Fruit fly (Drosophila melanogaster) whole organism, embryonic: ENCODE results near the gene Vav.

Experiments
- Adf1 ChIP-seq: fragments of 200-800 bp; sonication (Bioruptor generic); IDR thresholded peaks from 2 replicates; pipeline ENCODE4 v1.3.6; 2022; ENCODE audit warnings: missing biosample characterization, missing genetic modification characterization
- Atf-2 ChIP-seq: fragments of 200-800 bp; sonication (Bioruptor generic); optimal IDR thresholded peaks from 2 replicates; lab custom pipeline; 2016; ENCODE audit warnings: missing biosample characterization, missing genetic modification characterization
- CG11093 ChIP-seq: fragments of 200-800 bp; sonication (Bioruptor generic); IDR thresholded peaks from 3 replicates; pipeline ENCODE4 v1.3.6; 2022; ENCODE audit warnings: missing biosample characterization, missing genetic modification characterization
- CG11695 ChIP-seq: fragments of 200-800 bp; sonication (Bioruptor generic); IDR thresholded peaks from 3 replicates; pipeline ENCODE4 v1.3.6; 2022; ENCODE audit warnings: missing biosample characterization, missing genetic modification characterization
- CG1233 ChIP-seq: fragments of 200-800 bp; sonication (Bioruptor generic); optimal IDR thresholded peaks from 4 replicates; lab custom pipeline; 2018; ENCODE audit warnings: missing biosample characterization, mild to moderate bottlenecking, missing genetic modification characterization
- CG12659 ChIP-seq: fragments of 200-800 bp; sonication (Bioruptor generic); optimal IDR thresholded peaks from 3 replicates; lab custom pipeline; 2017; ENCODE audit warnings: mild to moderate bottlenecking, missing biosample characterization, missing genetic modification reagents, missing genetic modification characterization
- CG13624 ChIP-seq: fragments of 200-800 bp; sonication (Bioruptor generic); optimal IDR thresholded peaks from 2 replicates; lab custom pipeline; 2016; ENCODE audit warnings: missing biosample characterization, missing genetic modification characterization
- CG15696 ChIP-seq: fragments of 200-800 bp; sonication (Bioruptor generic); optimal IDR thresholded peaks from 2 replicates; lab custom pipeline; 2019; ENCODE audit warnings: missing biosample characterization, mild to moderate bottlenecking, missing genetic modification characterization, moderate library complexity
- CG17385 ChIP-seq: fragments of 200-800 bp; sonication (Bioruptor generic); optimal IDR thresholded peaks from 3 replicates; lab custom pipeline; 2018; ENCODE audit warnings: missing biosample characterization, mild to moderate bottlenecking, missing genetic modification characterization
- CG17829 ChIP-seq: fragments of 200-800 bp; optimal IDR thresholded peaks from 2 replicates; lab custom pipeline; 2019; ENCODE audit warnings: missing biosample characterization, mild to moderate bottlenecking, missing genetic modification characterization, moderate library complexity
- CG17912 ChIP-seq: fragments of 200-800 bp; sonication (Bioruptor generic); optimal IDR thresholded peaks from 2 replicates; lab custom pipeline; 2018; ENCODE audit warnings: missing biosample characterization, mild to moderate bottlenecking, missing genetic modification characterization
- CG2678 ChIP-seq: fragments of 200-800 bp; sonication (Bioruptor generic); optimal IDR thresholded peaks from 3 replicates; lab custom pipeline; 2019; ENCODE audit warnings: missing biosample characterization, mild to moderate bottlenecking, missing genetic modification characterization, moderate library complexity
- CG2712 ChIP-seq: fragments of 200-800 bp; optimal IDR thresholded peaks from 3 replicates; lab custom pipeline; 2019; ENCODE audit warnings: missing biosample characterization, mild to moderate bottlenecking, missing genetic modification characterization, moderate library complexity
- CG2889 ChIP-seq: fragments of 200-800 bp; sonication (Bioruptor generic); IDR thresholded peaks from 3 replicates; pipeline ENCODE4 v1.3.6; 2022; ENCODE audit warnings: missing biosample characterization, missing genetic modification characterization
- CG33213 ChIP-seq: fragments of 200-800 bp; sonication (Bioruptor generic); optimal IDR thresholded peaks from 3 replicates; lab custom pipeline; 2016; ENCODE audit warnings: missing biosample characterization, missing genetic modification characterization
- CG3407 ChIP-seq: fragments of 200-800 bp; sonication (Bioruptor generic); optimal IDR thresholded peaks from 2 replicates; lab custom pipeline; 2018; ENCODE audit warnings: missing biosample characterization, mild to moderate bottlenecking, missing genetic modification characterization
- CG4617 ChIP-seq: fragments of 200-800 bp; sonication (Bioruptor generic); optimal IDR thresholded peaks from 3 replicates; lab custom pipeline; 2016; ENCODE audit warnings: missing biosample characterization, missing genetic modification characterization, borderline replicate concordance
- CG5245 ChIP-seq: fragments of 200-800 bp; sonication (Bioruptor generic); optimal IDR thresholded peaks from 3 replicates; lab custom pipeline; 2016; ENCODE audit warnings: missing biosample characterization, missing genetic modification characterization
- CG6654 ChIP-seq: fragments of 200-800 bp; sonication (Bioruptor generic); optimal IDR thresholded peaks from 2 replicates; lab custom pipeline; 2017; ENCODE audit warnings: missing biosample characterization, mild to moderate bottlenecking, missing genetic modification characterization
- CG7357 ChIP-seq: fragments of 200-800 bp; sonication (Bioruptor generic); IDR thresholded peaks from 3 replicates; pipeline ENCODE4 v1.3.6; 2022; ENCODE audit warnings: missing biosample characterization, missing genetic modification characterization
- D19A ChIP-seq: fragments of 200-800 bp; optimal IDR thresholded peaks from 3 replicates; lab custom pipeline; 2019; ENCODE audit warnings: missing biosample characterization, mild to moderate bottlenecking, missing genetic modification characterization, moderate library complexity
- Doc3 ChIP-seq: fragments of 200-800 bp; sonication (Bioruptor generic); IDR thresholded peaks from 3 replicates; pipeline ENCODE4 v1.3.6; 2022; ENCODE audit warnings: missing biosample characterization, missing genetic modification characterization; ENCODE audit not compliant: partially characterized antibody
- Dp ChIP-seq: fragments of 200-800 bp; sonication (Bioruptor generic); optimal IDR thresholded peaks from 2 replicates; lab custom pipeline; 2018; ENCODE audit warnings: missing biosample characterization, mild to moderate bottlenecking, missing genetic modification characterization, moderate library complexity
- GATAe ChIP-seq: fragments of 200-800 bp; sonication (Bioruptor generic); conservative IDR thresholded peaks from 2 replicates; pipeline ENCODE4 v1.3.6; 2022; ENCODE audit warnings: missing biosample characterization, missing genetic modification characterization
- Hey ChIP-seq: fragments of 200-800 bp; sonication (Bioruptor generic); optimal IDR thresholded peaks from 3 replicates; lab custom pipeline; 2018; ENCODE audit warnings: missing biosample characterization, mild to moderate bottlenecking, missing genetic modification characterization
- HmgD ChIP-seq: fragments of 200-800 bp; sonication (Bioruptor generic); optimal IDR thresholded peaks from 3 replicates; lab custom pipeline; 2016; ENCODE audit warnings: missing biosample characterization, missing genetic modification characterization
- MBD-R2 ChIP-seq: fragments of 200-800 bp; sonication (Bioruptor generic); IDR thresholded peaks from 2 replicates; pipeline ENCODE4 v1.3.6; 2022; ENCODE audit warnings: missing biosample characterization, missing genetic modification characterization
- MESR4 ChIP-seq: fragments of 200-800 bp; sonication (Bioruptor generic); optimal IDR thresholded peaks from 2 replicates; lab custom pipeline; 2018; ENCODE audit warnings: missing biosample characterization, mild to moderate bottlenecking, missing genetic modification characterization, moderate library complexity
- NC2β ChIP-seq: fragments of 200-800 bp; sonication (Bioruptor generic); optimal IDR thresholded peaks from 2 replicates; lab custom pipeline; 2016; ENCODE audit warnings: missing biosample characterization, missing genetic modification characterization
- Ptx1 ChIP-seq: fragments of 200-800 bp; sonication (Bioruptor generic); IDR thresholded peaks from 2 replicates; pipeline ENCODE4 v1.3.6; 2022; ENCODE audit warnings: missing biosample characterization, missing genetic modification characterization
- Scr ChIP-seq: fragments of 200-800 bp; sonication (Bioruptor generic); IDR thresholded peaks from 2 replicates; pipeline ENCODE4 v1.3.6; 2022; ENCODE audit warnings: missing biosample characterization, missing genetic modification characterization; ENCODE audit not compliant: partially characterized antibody
- Side ChIP-seq: fragments of 200-800 bp; sonication (Bioruptor generic); optimal IDR thresholded peaks from 2 replicates; lab custom pipeline; 2016; ENCODE audit warnings: missing biosample characterization, missing genetic modification characterization
- Sox102F ChIP-seq: fragments of 200-800 bp; sonication (Bioruptor generic); optimal IDR thresholded peaks from 2 replicates; lab custom pipeline; 2018; ENCODE audit warnings: missing biosample characterization, mild to moderate bottlenecking, missing genetic modification characterization, moderate library complexity
- ac ChIP-seq: fragments of 200-800 bp; sonication (Bioruptor generic); optimal IDR thresholded peaks from 3 replicates; lab custom pipeline; 2017; ENCODE audit warnings: missing biosample characterization, mild to moderate bottlenecking, missing genetic modification characterization
- bab2 ChIP-seq: fragments of 200-800 bp; sonication (Bioruptor generic); optimal IDR thresholded peaks from 2 replicates; lab custom pipeline; 2016; ENCODE audit warnings: missing biosample characterization, missing genetic modification characterization
- bsh ChIP-seq, 2 experiments: fragments of 200-800 bp; sonication (Bioruptor generic); optimal IDR thresholded peaks; 2 replicates each; lab custom pipeline; 2017 to 2018; ENCODE audit warnings: mild to moderate bottlenecking in 2 of 2, missing biosample characterization in 2 of 2, missing genetic modification characterization in 2 of 2, moderate library complexity in 1 of 2
- corto ChIP-seq: fragments of 200-800 bp; sonication (Bioruptor generic); optimal IDR thresholded peaks from 2 replicates; lab custom pipeline; 2016; ENCODE audit warnings: missing biosample characterization, mild to moderate bottlenecking, missing genetic modification characterization, moderate library complexity
- danr ChIP-seq: fragments of 200-800 bp; sonication (Bioruptor generic); IDR thresholded peaks from 2 replicates; pipeline ENCODE4 v1.3.6; 2022; ENCODE audit warnings: missing biosample characterization, missing genetic modification characterization
- dimm ChIP-seq: fragments of 200-800 bp; sonication (Bioruptor generic); IDR thresholded peaks from 2 replicates; pipeline ENCODE4 v1.3.6; 2022; ENCODE audit warnings: missing biosample characterization, missing genetic modification characterization
- dysf ChIP-seq: fragments of 200-800 bp; sonication (Bioruptor generic); IDR thresholded peaks from 3 replicates; pipeline ENCODE4 v1.3.6; 2022; ENCODE audit warnings: missing biosample characterization, missing genetic modification characterization
- eve ChIP-seq, 2 experiments: fragments of >200 bp; optimal IDR thresholded peaks; 2 replicates each; lab custom pipeline; 2017; ENCODE audit warnings: missing biosample characterization in 2 of 2, missing genetic modification characterization in 2 of 2
- fd64A ChIP-seq: fragments of 200-800 bp; sonication (Bioruptor generic); optimal IDR thresholded peaks from 3 replicates; lab custom pipeline; 2018; ENCODE audit warnings: missing biosample characterization, mild to moderate bottlenecking, missing genetic modification characterization
- ftz-f1 ChIP-seq: fragments of 200-800 bp; sonication (Bioruptor generic); optimal IDR thresholded peaks from 2 replicates; lab custom pipeline; 2016; ENCODE audit warnings: missing biosample characterization, missing genetic modification characterization
- kni ChIP-seq: fragments of 200-800 bp; sonication (Bioruptor generic); optimal IDR thresholded peaks from 3 replicates; lab custom pipeline; 2017; ENCODE audit warnings: mild to moderate bottlenecking, missing biosample characterization, missing genetic modification reagents, missing genetic modification characterization
- nerfin-1 ChIP-seq: fragments of 200-800 bp; sonication (Bioruptor generic); optimal IDR thresholded peaks from 3 replicates; lab custom pipeline; 2019; ENCODE audit warnings: missing biosample characterization, mild to moderate bottlenecking, missing genetic modification characterization, moderate library complexity
- onecut ChIP-seq: fragments of 200-800 bp; sonication (Bioruptor generic); IDR thresholded peaks from 2 replicates; pipeline ENCODE4 v1.3.6; 2022; ENCODE audit warnings: missing biosample characterization, missing genetic modification characterization
- pum ChIP-seq: fragments of 200-800 bp; sonication (Bioruptor generic); optimal IDR thresholded peaks from 2 replicates; lab custom pipeline; 2016; ENCODE audit warnings: missing biosample characterization, missing genetic modification characterization
- stc ChIP-seq: fragments of 200-800 bp; sonication (Bioruptor generic); IDR thresholded peaks from 2 replicates; pipeline ENCODE4 v1.3.6; 2022; ENCODE audit warnings: missing biosample characterization, missing genetic modification characterization
- tgo ChIP-seq: fragments of 200-800 bp; sonication (Bioruptor generic); IDR thresholded peaks from 3 replicates; pipeline ENCODE4 v1.3.6; 2022; ENCODE audit warnings: missing biosample characterization, missing genetic modification characterization
- trem ChIP-seq: fragments of 200-800 bp; optimal IDR thresholded peaks from 3 replicates; lab custom pipeline; 2019; ENCODE audit warnings: missing biosample characterization, mild to moderate bottlenecking, missing genetic modification characterization, moderate library complexity

The Vav gene

DNA sequence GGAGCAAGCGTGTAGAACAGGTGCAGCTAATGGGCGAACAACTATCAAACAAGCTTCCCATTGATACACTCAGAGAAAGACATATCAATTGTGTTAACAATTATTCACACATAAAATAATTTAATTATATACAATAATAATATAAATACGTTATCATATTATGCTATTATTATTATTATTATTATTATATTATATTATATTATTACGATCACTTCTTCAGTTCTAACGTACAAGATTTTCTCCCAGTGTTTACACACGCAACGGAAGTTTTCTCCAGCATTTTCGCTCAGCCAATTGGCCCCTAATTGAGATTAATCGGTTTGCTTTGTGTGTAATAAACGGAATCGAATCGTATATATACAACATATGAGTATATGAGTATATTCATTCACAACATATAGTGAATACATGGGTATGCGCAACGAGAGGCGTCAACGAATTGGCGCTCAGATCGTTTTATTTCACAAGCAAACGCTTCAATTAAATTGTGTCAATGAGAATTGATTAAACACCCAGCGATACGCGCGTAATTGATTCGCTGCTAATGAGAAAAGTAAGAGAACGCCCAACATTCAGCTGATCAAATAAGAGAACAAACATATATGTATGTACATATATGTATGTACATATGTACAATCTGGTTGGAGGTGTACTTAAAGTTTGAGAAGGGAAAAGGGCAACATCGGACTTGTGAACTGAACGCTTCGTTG, 55.6 kb downstream of the Vav start (continued):
- no peak for TF ChIP-seq CG7357 (GFP tag; lab: Robert Waterston, UW)
- no peak for TF ChIP-seq corto
- peak; percentile 22 for TF ChIP-seq CG6654 (GFP tag; lab: Kevin White, UChicago)
- no peak for TF ChIP-seq Side (GFP tag; lab: Kevin White, UChicago)
- TF ChIP-seq ac (GFP tag; lab: Kevin White, UChicago) = no peak
- peak; percentile 63; the same call in 2 of the 3 replicates for TF ChIP-seq dysf (GFP tag; lab: Robert Waterston, UW)
- no peak for TF ChIP-seq HmgD (GFP tag; lab: Kevin White, UChicago)
- no peak for TF ChIP-seq Doc3 (GFP tag; lab: Robert Waterston, UW)
- TF ChIP-seq onecut (GFP tag; lab: Robert Waterston, UW) = no peak
- TF ChIP-seq CG5245 (GFP tag; lab: Kevin White, UChicago) = no peak
- no peak for TF ChIP-seq dimm
- peak; percentile 58 for TF ChIP-seq CG12659 (GFP tag; lab: Kevin White, UChicago)
- 0 out of 3 replicates have a peak, but pooled peaks have one; percentile 26 for TF ChIP-seq CG2889 (GFP tag; lab: Robert Waterston, UW)
- peak; percentile 75 for TF ChIP-seq Sox102F (GFP tag; lab: Kevin White, UChicago)
- TF ChIP-seq MESR4 (GFP tag; lab: Kevin White, UChicago) = no peak
- TF ChIP-seq Adf1 = no peak; the same call in 1 of the 2 replicates
- TF ChIP-seq CG13624 (GFP tag; lab: Kevin White, UChicago) = no peak
- peak; percentile 81 for TF ChIP-seq CG2678 (tag; lab: Kevin White, UChicago)
- no peak for TF ChIP-seq Atf-2 (GFP tag; lab: Kevin White, UChicago)
- TF ChIP-seq CG3407 (GFP tag; lab: Kevin White, UChicago) = no peak
- peak in 1 of 2 experiments; percentile 69 for TF ChIP-seq bsh (GFP tag; optimal IDR thresholded peaks at IDR 0.05; lab: Kevin White, UChicago)
- TF ChIP-seq CG11695 (GFP tag; lab: Robert Waterston, UW) = no peak; the same call in 2 of the 3 replicates
- no peak for TF ChIP-seq kni (GFP tag; lab: Kevin White, UChicago)
- peak; percentile 39 for TF ChIP-seq trem (tag; lab: Kevin White, UChicago)
- TF ChIP-seq stc (GFP tag; lab: Robert Waterston, UW) = peak; percentile 39; the same call in 1 of the 2 replicates
- peak; percentile 65 for TF ChIP-seq Ptx1 (GFP tag; lab: Robert Waterston, UW)
- TF ChIP-seq CG4617 (GFP tag; lab: Kevin White, UChicago) = no peak
- no peak for TF ChIP-seq Hey (tag; lab: Kevin White, UChicago)
- TF ChIP-seq pum (GFP tag; lab: Kevin White, UChicago) = no peak
- no peak for TF ChIP-seq Scr (GFP tag; lab: Robert Waterston, UW)
- peak; percentile 53 for TF ChIP-seq CG15696 (tag; lab: Kevin White, UChicago)
- no peak for TF ChIP-seq CG11093 (GFP tag; lab: Robert Waterston, UW)
- TF ChIP-seq tgo = peak; percentile 69
- no peak for TF ChIP-seq bab2 (GFP tag; lab: Kevin White, UChicago)
- no peak for TF ChIP-seq Dp
- no peak for TF ChIP-seq fd64A (GFP tag; lab: Kevin White, UChicago)
- TF ChIP-seq CG1233 (GFP tag; lab: Kevin White, UChicago) = peak; percentile 29
- TF ChIP-seq CG17912 (GFP tag; lab: Kevin White, UChicago) = no peak
- TF ChIP-seq CG17829 = peak; percentile 76
- no peak for TF ChIP-seq MBD-R2 (GFP tag; lab: Robert Waterston, UW)
- TF ChIP-seq nerfin-1 (tag; lab: Kevin White, UChicago) = peak; percentile 17
- no peak for TF ChIP-seq ftz-f1
- TF ChIP-seq eve (GFP tag; optimal IDR thresholded peaks at IDR 0.05; lab: Kevin White, UChicago) = peak in 1 of 2 experiments; percentile 15
- no peak for TF ChIP-seq NC2β (GFP tag; lab: Kevin White, UChicago)
- peak; percentile 82 for TF ChIP-seq CG2712
- TF ChIP-seq CG33213 (GFP tag; lab: Kevin White, UChicago) = no peak
- TF ChIP-seq GATAe = no peak
- peak; percentile 64 for TF ChIP-seq D19A
- peak; percentile 62 for TF ChIP-seq CG17385 (GFP tag; lab: Kevin White, UChicago)
- TF ChIP-seq danr (GFP tag; lab: Robert Waterston, UW) = no peak
